Fruit fly (Drosophila melanogaster) whole organism, prepupa: ENCODE results near the gene CG4962.

Experiments used
- Blimp-1 ChIP-seq: fragments of 200-800 bp; sonication (Bioruptor generic); optimal IDR thresholded peaks from 3 replicates; lab custom pipeline; 2017; ENCODE audit warnings: missing biosample characterization, missing genetic modification characterization, mild to moderate bottlenecking, moderate library complexity, missing genetic modification reagents
- CG10631 ChIP-seq: fragments of 200-800 bp; sonication (Bioruptor generic); optimal IDR thresholded peaks from 2 replicates; lab custom pipeline; 2016; ENCODE audit warnings: missing biosample characterization, missing genetic modification characterization
- CG10669 ChIP-seq: fragments of 200-800 bp; sonication (Bioruptor generic); optimal IDR thresholded peaks from 3 replicates; lab custom pipeline; 2018; ENCODE audit warnings: missing biosample characterization, mild to moderate bottlenecking, missing genetic modification characterization, moderate library complexity
- CG11294 ChIP-seq: fragments of 200-800 bp; sonication (Bioruptor generic); IDR thresholded peaks from 2 replicates; pipeline ENCODE4 v1.3.6; 2022; ENCODE audit warnings: missing biosample characterization, missing genetic modification characterization
- CG11762 ChIP-seq: fragments of 200-800 bp; sonication (Bioruptor generic); optimal IDR thresholded peaks from 3 replicates; lab custom pipeline; 2016; ENCODE audit warnings: missing biosample characterization, missing genetic modification characterization; ENCODE audit not compliant: insufficient read depth
- CG11902 ChIP-seq: fragments of 200-800 bp; sonication (Bioruptor generic); optimal IDR thresholded peaks from 3 replicates; lab custom pipeline; 2016; ENCODE audit warnings: missing biosample characterization, missing genetic modification characterization
- CG1621 ChIP-seq: fragments of 200-800 bp; sonication (Bioruptor generic); optimal IDR thresholded peaks from 3 replicates; lab custom pipeline; 2018; ENCODE audit warnings: missing biosample characterization, mild to moderate bottlenecking, missing genetic modification characterization
- CG16779 ChIP-seq: fragments of 200-800 bp; sonication (Bioruptor generic); optimal IDR thresholded peaks from 3 replicates; lab custom pipeline; 2017; ENCODE audit warnings: missing biosample characterization, mild to moderate bottlenecking, missing genetic modification characterization
- CG3032 ChIP-seq: fragments of 200-800 bp; optimal IDR thresholded peaks from 2 replicates; lab custom pipeline; 2019; ENCODE audit warnings: missing biosample characterization, mild to moderate bottlenecking, missing genetic modification characterization, moderate library complexity
- CG31627 ChIP-seq: fragments of 200-800 bp; sonication (Bioruptor generic); optimal IDR thresholded peaks from 3 replicates; lab custom pipeline; 2016; ENCODE audit warnings: missing biosample characterization, missing genetic modification characterization
- CG32006 ChIP-seq: fragments of 200-800 bp; sonication (Bioruptor generic); optimal IDR thresholded peaks from 3 replicates; lab custom pipeline; 2017; ENCODE audit warnings: missing biosample characterization, mild to moderate bottlenecking, missing genetic modification characterization
- CG3919 ChIP-seq: fragments of 200-800 bp; sonication (Bioruptor generic); optimal IDR thresholded peaks from 3 replicates; lab custom pipeline; 2016; ENCODE audit warnings: missing biosample characterization, missing genetic modification characterization
- CG4318 ChIP-seq: fragments of 200-800 bp; sonication (Bioruptor generic); optimal IDR thresholded peaks from 3 replicates; lab custom pipeline; 2017; ENCODE audit warnings: missing biosample characterization, mild to moderate bottlenecking, missing genetic modification characterization
- CG6163 ChIP-seq: fragments of 200-800 bp; sonication (Bioruptor generic); IDR thresholded peaks from 3 replicates; pipeline ENCODE4 v1.3.6; 2022; ENCODE audit warnings: missing biosample characterization, missing genetic modification characterization
- CG6276 ChIP-seq: fragments of 200-800 bp; sonication (Bioruptor generic); optimal IDR thresholded peaks from 2 replicates; lab custom pipeline; 2017; ENCODE audit warnings: missing biosample characterization, mild to moderate bottlenecking, missing genetic modification characterization
- CG6792 ChIP-seq: fragments of 200-800 bp; sonication (Bioruptor generic); optimal IDR thresholded peaks from 3 replicates; lab custom pipeline; 2016; ENCODE audit warnings: missing biosample characterization, missing genetic modification characterization
- CG7368 ChIP-seq: fragments of 200-800 bp; sonication (Bioruptor generic); optimal IDR thresholded peaks from 3 replicates; lab custom pipeline; 2016; ENCODE audit warnings: missing biosample characterization, missing genetic modification characterization
- CG8319 ChIP-seq: fragments of 200-800 bp; sonication (Bioruptor generic); optimal IDR thresholded peaks from 3 replicates; lab custom pipeline; 2016; ENCODE audit warnings: missing biosample characterization, missing genetic modification characterization
- CG8632 ChIP-seq: fragments of 200-800 bp; sonication (Bioruptor generic); optimal IDR thresholded peaks from 3 replicates; lab custom pipeline; 2016; ENCODE audit warnings: missing biosample characterization, missing genetic modification characterization
- CG9139 ChIP-seq: fragments of 200-800 bp; sonication (Bioruptor generic); optimal IDR thresholded peaks from 3 replicates; lab custom pipeline; 2017; ENCODE audit warnings: missing biosample characterization, mild to moderate bottlenecking, missing genetic modification characterization
- Eip78C ChIP-seq: fragments of 200-800 bp; sonication (Bioruptor generic); peaks from one replicate; lab custom pipeline; 2016; ENCODE audit warnings: missing biosample characterization, missing genetic modification characterization
- Eip93F ChIP-seq: fragments of 200-800 bp; sonication (Bioruptor generic); optimal IDR thresholded peaks from 2 replicates; lab custom pipeline; 2016; ENCODE audit warnings: missing biosample characterization, mild to moderate bottlenecking, missing genetic modification characterization
- Ets96B ChIP-seq: fragments of 200-800 bp; optimal IDR thresholded peaks from 2 replicates; lab custom pipeline; 2019; ENCODE audit warnings: missing biosample characterization, mild to moderate bottlenecking, missing genetic modification characterization, moderate library complexity
- Gug ChIP-seq: fragments of 200-800 bp; sonication (Bioruptor generic); IDR thresholded peaks from 2 replicates; pipeline ENCODE4 v1.3.6; 2022; ENCODE audit warnings: missing biosample characterization, missing genetic modification characterization
- Hr38 ChIP-seq: sonication (Bioruptor generic); optimal IDR thresholded peaks from 2 replicates; lab custom pipeline; 2016; ENCODE audit warnings: missing biosample characterization, missing genetic modification characterization
- Hr4 ChIP-seq: fragments of 200-800 bp; sonication (Bioruptor generic); optimal IDR thresholded peaks from 3 replicates; lab custom pipeline; 2016; ENCODE audit warnings: missing biosample characterization, missing genetic modification characterization
- Lpt ChIP-seq: fragments of 200-800 bp; sonication (Bioruptor generic); optimal IDR thresholded peaks from 3 replicates; lab custom pipeline; 2016; ENCODE audit warnings: missing biosample characterization, missing genetic modification characterization
- Met ChIP-seq: fragments of 200-800 bp; sonication (Bioruptor generic); optimal IDR thresholded peaks from 3 replicates; lab custom pipeline; 2016; ENCODE audit warnings: missing biosample characterization, missing genetic modification characterization
- Sox102F ChIP-seq: fragments of 200-800 bp; sonication (Bioruptor generic); optimal IDR thresholded peaks from 2 replicates; lab custom pipeline; 2016; ENCODE audit warnings: missing biosample characterization, mild to moderate bottlenecking, missing genetic modification characterization
- Sox15 ChIP-seq: fragments of 200-800 bp; sonication (Bioruptor generic); optimal IDR thresholded peaks from 3 replicates; lab custom pipeline; 2016; ENCODE audit warnings: missing biosample characterization, missing genetic modification characterization
- achi ChIP-seq: fragments of 200-800 bp; sonication (Bioruptor generic); optimal IDR thresholded peaks from 3 replicates; lab custom pipeline; 2016; ENCODE audit warnings: missing biosample characterization, missing genetic modification characterization
- acj6 ChIP-seq: fragments of 200-800 bp; sonication (Bioruptor generic); optimal IDR thresholded peaks from 3 replicates; lab custom pipeline; 2016; ENCODE audit warnings: missing biosample characterization, missing genetic modification characterization
- cyc ChIP-seq: fragments of 200-800 bp; sonication (Bioruptor generic); optimal IDR thresholded peaks from 3 replicates; lab custom pipeline; 2016; ENCODE audit warnings: missing biosample characterization, missing genetic modification characterization
- dac ChIP-seq: fragments of 200-800 bp; sonication (Bioruptor generic); optimal IDR thresholded peaks from 2 replicates; lab custom pipeline; 2017; ENCODE audit warnings: missing biosample characterization, mild to moderate bottlenecking, missing genetic modification characterization
- dsx ChIP-seq: fragments of 200-800 bp; optimal IDR thresholded peaks from 3 replicates; lab custom pipeline; 2019; ENCODE audit warnings: missing biosample characterization, mild to moderate bottlenecking, missing genetic modification characterization, moderate library complexity; ENCODE audit not compliant: poor library complexity, severe bottlenecking
- eg ChIP-seq: fragments of 200-800 bp; sonication (Bioruptor generic); IDR thresholded peaks from 3 replicates; pipeline ENCODE4 v1.3.6; 2022; ENCODE audit warnings: missing biosample characterization, missing genetic modification characterization
- esn ChIP-seq: fragments of 200-800 bp; sonication (Bioruptor generic); optimal IDR thresholded peaks from 2 replicates; lab custom pipeline; 2016; ENCODE audit warnings: missing biosample characterization, mild to moderate bottlenecking, missing genetic modification characterization, moderate library complexity
- fd59A ChIP-seq: fragments of 200-800 bp; sonication (Bioruptor generic); optimal IDR thresholded peaks from 2 replicates; lab custom pipeline; 2017; ENCODE audit warnings: missing biosample characterization, mild to moderate bottlenecking, missing genetic modification characterization, missing genetic modification reagents
- fd85E ChIP-seq: fragments of 200-800 bp; sonication (Bioruptor generic); optimal IDR thresholded peaks from 3 replicates; lab custom pipeline; 2016; ENCODE audit warnings: missing biosample characterization, missing genetic modification characterization
- fkh ChIP-seq: fragments of 200-800 bp; sonication (Bioruptor generic); optimal IDR thresholded peaks from 3 replicates; lab custom pipeline; 2017; ENCODE audit warnings: missing biosample characterization, mild to moderate bottlenecking, missing genetic modification characterization, moderate library complexity
- net ChIP-seq: fragments of 200-800 bp; sonication (Bioruptor generic); optimal IDR thresholded peaks from 3 replicates; lab custom pipeline; 2016; ENCODE audit warnings: missing biosample characterization, missing genetic modification characterization
- pdm3 ChIP-seq: fragments of 200-800 bp; sonication (Bioruptor generic); optimal IDR thresholded peaks from 3 replicates; lab custom pipeline; 2016; ENCODE audit warnings: missing biosample characterization, missing genetic modification characterization
- salr ChIP-seq, 2 experiments: fragments of 200-800 bp; sonication (Bioruptor generic); optimal IDR thresholded peaks; 3 replicates each; lab custom pipeline; 2016 to 2018; ENCODE audit warnings: missing biosample characterization in 2 of 2, missing genetic modification characterization in 2 of 2, mild to moderate bottlenecking in 1 of 2
- ss ChIP-seq, 2 experiments: fragments of 200-800 bp; sonication (Bioruptor generic); optimal IDR thresholded peaks; 2 replicates in 1 of 2; 3 replicates in 1 of 2; lab custom pipeline; 2017 to 2018; ENCODE audit warnings: mild to moderate bottlenecking in 2 of 2, missing biosample characterization in 2 of 2, missing genetic modification characterization in 2 of 2, moderate library complexity in 1 of 2
- svp ChIP-seq: fragments of 200-800 bp; sonication (Bioruptor generic); peaks from one replicate; lab custom pipeline; 2016; ENCODE audit warnings: missing biosample characterization, missing genetic modification characterization
- vri ChIP-seq: fragments of 200-800 bp; sonication (Bioruptor generic); optimal IDR thresholded peaks from 3 replicates; lab custom pipeline; 2016; ENCODE audit warnings: missing biosample characterization, mild to moderate bottlenecking, missing genetic modification characterization

The CG4962 gene

dm6 chr3L:16329495-16329894 lies 34.1 kb upstream of the CG4962 start, which contains the start of gene CG33061:
Gene CG33061 (plus strand): TSS chr3L:16329795.
- TF ChIP-seq CG4318 (GFP tag; lab: Kevin White, UChicago) (no peak), vri (GFP tag; lab: Kevin White, UChicago) (no peak), eg (no peak), ss (GFP tag; optimal IDR thresholded peaks at IDR 0.05; lab: Kevin White, UChicago) (no peak), Gug (GFP tag; lab: Robert Waterston, UW) (no peak), CG11762 (GFP tag; lab: Kevin White, UChicago) (no peak), Hr4 (GFP tag; lab: Kevin White, UChicago) (no peak), CG3919 (no peak), net (GFP tag; lab: Kevin White, UChicago) (no peak), CG6792 (GFP tag; lab: Kevin White, UChicago) (no peak), CG10631 (GFP tag; lab: Kevin White, UChicago) (no peak), CG9139 (GFP tag; lab: Kevin White, UChicago) (no peak), CG32006 (GFP tag; lab: Kevin White, UChicago) (no peak), CG31627 (GFP tag; lab: Kevin White, UChicago) (no peak), Met (no peak), CG8632 (GFP tag; lab: Kevin White, UChicago) (no peak), CG11294 (no peak), CG6276 (GFP tag; lab: Kevin White, UChicago) (no peak), cyc (no peak), fkh (GFP tag; lab: Kevin White, UChicago) (no peak)

dm6 chr3L:16328207-16328891 lies 33.0 kb upstream of the CG4962 start, which contains the start of gene CG13058:
Gene CG13058 (plus strand): TSS chr3L:16328841.
- peak; percentile 78 for TF ChIP-seq CG4318 (GFP tag; lab: Kevin White, UChicago)
- TF ChIP-seq CG3032 = peak; percentile 32
- no peak for TF ChIP-seq svp (GFP tag; lab: Kevin White, UChicago)
- TF ChIP-seq Eip78C = peak; percentile 70
- peak; percentile 50 for TF ChIP-seq acj6
- TF ChIP-seq Lpt (GFP tag; lab: Kevin White, UChicago) = peak; percentile 65
- no peak for TF ChIP-seq dsx (GFP tag; lab: Kevin White, UChicago)
- TF ChIP-seq Hr4 (GFP tag; lab: Kevin White, UChicago) = peak; percentile 85
- TF ChIP-seq dac (GFP tag; lab: Kevin White, UChicago) = peak; percentile 35
- peak; percentile 67 for TF ChIP-seq fkh (GFP tag; lab: Kevin White, UChicago)
- TF ChIP-seq CG8632 (GFP tag; lab: Kevin White, UChicago) = peak; percentile 4
- TF ChIP-seq eg = peak; percentile 23; the same call in 1 of the 3 replicates
- TF ChIP-seq CG8319 = no peak
- TF ChIP-seq CG6276 (GFP tag; lab: Kevin White, UChicago) = peak; percentile 79
- TF ChIP-seq CG6163 (GFP tag; lab: Robert Waterston, UW) = 0 out of 3 replicates have a peak, but pooled peaks have one; percentile 42
- TF ChIP-seq achi (GFP tag; lab: Kevin White, UChicago) = peak; percentile 61
- TF ChIP-seq CG7368 (GFP tag; lab: Kevin White, UChicago) = no peak
- peak; percentile 61 for TF ChIP-seq fd59A (GFP tag; lab: Kevin White, UChicago)
- no peak for TF ChIP-seq Sox102F (GFP tag; lab: Kevin White, UChicago)
- no peak for TF ChIP-seq cyc
- TF ChIP-seq Eip93F (GFP tag; lab: Kevin White, UChicago) = no peak
- TF ChIP-seq CG10669 (GFP tag; lab: Kevin White, UChicago) = peak; percentile 62
- no peak for TF ChIP-seq esn
- peak; percentile 9 for TF ChIP-seq Met
- peak; percentile 21 for TF ChIP-seq CG6792 (GFP tag; lab: Kevin White, UChicago)
- TF ChIP-seq Ets96B (tag; lab: Kevin White, UChicago) = peak; percentile 71
- TF ChIP-seq CG11762 (GFP tag; lab: Kevin White, UChicago) = peak; percentile 43
- peak; percentile 37 for TF ChIP-seq CG10631 (GFP tag; lab: Kevin White, UChicago)
- TF ChIP-seq Sox15 (GFP tag; lab: Kevin White, UChicago) = no peak
- TF ChIP-seq Hr38 = peak; percentile 5
- peak; percentile 85 for TF ChIP-seq CG32006 (GFP tag; lab: Kevin White, UChicago)
- no peak for TF ChIP-seq fd85E (GFP tag; lab: Kevin White, UChicago)
- TF ChIP-seq pdm3 (GFP tag; lab: Kevin White, UChicago) = peak; percentile 73
- peak; percentile 10 for TF ChIP-seq CG16779 (tag; lab: Kevin White, UChicago)
- peak; percentile 15 for TF ChIP-seq CG1621 (tag; lab: Kevin White, UChicago)
- TF ChIP-seq Blimp-1 = no peak
- TF ChIP-seq net (GFP tag; lab: Kevin White, UChicago) = peak; percentile 72
- no peak for TF ChIP-seq CG11902 (GFP tag; lab: Kevin White, UChicago)
- peak; percentile 48; the same call in 1 of the 2 replicates for TF ChIP-seq CG11294
- TF ChIP-seq salr (GFP tag; optimal IDR thresholded peaks at IDR 0.05; lab: Kevin White, UChicago) = peak; percentile 42 to 64
- no peak for TF ChIP-seq CG31627 (GFP tag; lab: Kevin White, UChicago)
